Fruit fly (Drosophila melanogaster) whole organism, prepupa: Measurements from ENCODE around the gene CG31204.

Experiments
- CG10669 ChIP-seq: fragments of 200-800 bp; sonication (Bioruptor generic); optimal IDR thresholded peaks from 3 replicates; lab custom pipeline; 2018; ENCODE audit warnings: missing biosample characterization, mild to moderate bottlenecking, missing genetic modification characterization, moderate library complexity
- CG11294 ChIP-seq: fragments of 200-800 bp; sonication (Bioruptor generic); IDR thresholded peaks from 2 replicates; pipeline ENCODE4 v1.3.6; 2022; ENCODE audit warnings: missing biosample characterization, missing genetic modification characterization
- CG31627 ChIP-seq: fragments of 200-800 bp; sonication (Bioruptor generic); optimal IDR thresholded peaks from 3 replicates; lab custom pipeline; 2016; ENCODE audit warnings: missing biosample characterization, missing genetic modification characterization
- CG32006 ChIP-seq: fragments of 200-800 bp; sonication (Bioruptor generic); optimal IDR thresholded peaks from 3 replicates; lab custom pipeline; 2017; ENCODE audit warnings: missing biosample characterization, mild to moderate bottlenecking, missing genetic modification characterization
- CG34406 ChIP-seq: fragments of 200-800 bp; sonication (Bioruptor generic); optimal IDR thresholded peaks from 3 replicates; lab custom pipeline; 2016; ENCODE audit warnings: missing biosample characterization, missing genetic modification characterization
- CG4318 ChIP-seq: fragments of 200-800 bp; sonication (Bioruptor generic); optimal IDR thresholded peaks from 3 replicates; lab custom pipeline; 2017; ENCODE audit warnings: missing biosample characterization, mild to moderate bottlenecking, missing genetic modification characterization
- CG6792 ChIP-seq: fragments of 200-800 bp; sonication (Bioruptor generic); optimal IDR thresholded peaks from 3 replicates; lab custom pipeline; 2016; ENCODE audit warnings: missing biosample characterization, missing genetic modification characterization
- CG6808 ChIP-seq: fragments of 200-800 bp; sonication (Bioruptor generic); optimal IDR thresholded peaks from 3 replicates; lab custom pipeline; 2017; ENCODE audit warnings: missing biosample characterization, missing genetic modification characterization, mild to moderate bottlenecking, moderate library complexity, missing genetic modification reagents
- CG6854 ChIP-seq: fragments of 200-800 bp; sonication (Bioruptor generic); optimal IDR thresholded peaks from 2 replicates; lab custom pipeline; 2017; ENCODE audit warnings: missing biosample characterization, mild to moderate bottlenecking, missing genetic modification characterization
- CG7368 ChIP-seq: fragments of 200-800 bp; sonication (Bioruptor generic); optimal IDR thresholded peaks from 3 replicates; lab custom pipeline; 2016; ENCODE audit warnings: missing biosample characterization, missing genetic modification characterization
- CG8319 ChIP-seq: fragments of 200-800 bp; sonication (Bioruptor generic); optimal IDR thresholded peaks from 3 replicates; lab custom pipeline; 2016; ENCODE audit warnings: missing biosample characterization, missing genetic modification characterization
- CG8632 ChIP-seq: fragments of 200-800 bp; sonication (Bioruptor generic); optimal IDR thresholded peaks from 3 replicates; lab custom pipeline; 2016; ENCODE audit warnings: missing biosample characterization, missing genetic modification characterization
- CG9139 ChIP-seq: fragments of 200-800 bp; sonication (Bioruptor generic); optimal IDR thresholded peaks from 3 replicates; lab custom pipeline; 2017; ENCODE audit warnings: missing biosample characterization, mild to moderate bottlenecking, missing genetic modification characterization
- Eip75B ChIP-seq: fragments of 200-800 bp; sonication (Bioruptor generic); optimal IDR thresholded peaks from 3 replicates; lab custom pipeline; 2016; ENCODE audit warnings: missing biosample characterization, missing genetic modification characterization
- Eip78C ChIP-seq: fragments of 200-800 bp; sonication (Bioruptor generic); peaks from one replicate; lab custom pipeline; 2016; ENCODE audit warnings: missing biosample characterization, missing genetic modification characterization
- Eip93F ChIP-seq: fragments of 200-800 bp; sonication (Bioruptor generic); optimal IDR thresholded peaks from 2 replicates; lab custom pipeline; 2016; ENCODE audit warnings: missing biosample characterization, mild to moderate bottlenecking, missing genetic modification characterization
- Ets21C ChIP-seq: fragments of 200-800 bp; sonication (Bioruptor generic); optimal IDR thresholded peaks from 3 replicates; lab custom pipeline; 2016; ENCODE audit warnings: missing biosample characterization, missing genetic modification characterization
- Ets96B ChIP-seq: fragments of 200-800 bp; optimal IDR thresholded peaks from 2 replicates; lab custom pipeline; 2019; ENCODE audit warnings: missing biosample characterization, mild to moderate bottlenecking, missing genetic modification characterization, moderate library complexity
- Hr38 ChIP-seq: sonication (Bioruptor generic); optimal IDR thresholded peaks from 2 replicates; lab custom pipeline; 2016; ENCODE audit warnings: missing biosample characterization, missing genetic modification characterization
- Hr39 ChIP-seq: fragments of 200-800 bp; sonication (Bioruptor generic); optimal IDR thresholded peaks from 2 replicates; lab custom pipeline; 2016; ENCODE audit warnings: missing biosample characterization, missing genetic modification characterization
- Hr4 ChIP-seq: fragments of 200-800 bp; sonication (Bioruptor generic); optimal IDR thresholded peaks from 3 replicates; lab custom pipeline; 2016; ENCODE audit warnings: missing biosample characterization, missing genetic modification characterization
- Lpt ChIP-seq: fragments of 200-800 bp; sonication (Bioruptor generic); optimal IDR thresholded peaks from 3 replicates; lab custom pipeline; 2016; ENCODE audit warnings: missing biosample characterization, missing genetic modification characterization
- Met ChIP-seq: fragments of 200-800 bp; sonication (Bioruptor generic); optimal IDR thresholded peaks from 3 replicates; lab custom pipeline; 2016; ENCODE audit warnings: missing biosample characterization, missing genetic modification characterization
- OdsH ChIP-seq: fragments of 200-800 bp; sonication (Bioruptor generic); optimal IDR thresholded peaks from 3 replicates; lab custom pipeline; 2016; ENCODE audit warnings: missing biosample characterization, missing genetic modification characterization
- Smox ChIP-seq: fragments of 200-800 bp; sonication (Bioruptor generic); optimal IDR thresholded peaks from 3 replicates; lab custom pipeline; 2016; ENCODE audit warnings: missing biosample characterization, missing genetic modification characterization
- Sox102F ChIP-seq: fragments of 200-800 bp; sonication (Bioruptor generic); optimal IDR thresholded peaks from 2 replicates; lab custom pipeline; 2016; ENCODE audit warnings: missing biosample characterization, mild to moderate bottlenecking, missing genetic modification characterization
- Sox14 ChIP-seq: fragments of 200-800 bp; sonication (Bioruptor generic); optimal IDR thresholded peaks from 3 replicates; lab custom pipeline; 2016; ENCODE audit warnings: missing biosample characterization, missing genetic modification characterization
- achi ChIP-seq: fragments of 200-800 bp; sonication (Bioruptor generic); optimal IDR thresholded peaks from 3 replicates; lab custom pipeline; 2016; ENCODE audit warnings: missing biosample characterization, missing genetic modification characterization
- acj6 ChIP-seq: fragments of 200-800 bp; sonication (Bioruptor generic); optimal IDR thresholded peaks from 3 replicates; lab custom pipeline; 2016; ENCODE audit warnings: missing biosample characterization, missing genetic modification characterization
- cyc ChIP-seq: fragments of 200-800 bp; sonication (Bioruptor generic); optimal IDR thresholded peaks from 3 replicates; lab custom pipeline; 2016; ENCODE audit warnings: missing biosample characterization, missing genetic modification characterization
- dsx ChIP-seq: fragments of 200-800 bp; optimal IDR thresholded peaks from 3 replicates; lab custom pipeline; 2019; ENCODE audit warnings: missing biosample characterization, mild to moderate bottlenecking, missing genetic modification characterization, moderate library complexity; ENCODE audit not compliant: poor library complexity, severe bottlenecking
- esn ChIP-seq: fragments of 200-800 bp; sonication (Bioruptor generic); optimal IDR thresholded peaks from 2 replicates; lab custom pipeline; 2016; ENCODE audit warnings: missing biosample characterization, mild to moderate bottlenecking, missing genetic modification characterization, moderate library complexity
- lz ChIP-seq: fragments of 200-800 bp; sonication (Bioruptor generic); optimal IDR thresholded peaks from 3 replicates; lab custom pipeline; 2016; ENCODE audit warnings: missing biosample characterization, missing genetic modification characterization
- net ChIP-seq: fragments of 200-800 bp; sonication (Bioruptor generic); optimal IDR thresholded peaks from 3 replicates; lab custom pipeline; 2016; ENCODE audit warnings: missing biosample characterization, missing genetic modification characterization
- pdm3 ChIP-seq: fragments of 200-800 bp; sonication (Bioruptor generic); optimal IDR thresholded peaks from 3 replicates; lab custom pipeline; 2016; ENCODE audit warnings: missing biosample characterization, missing genetic modification characterization
- ss ChIP-seq, 2 experiments: fragments of 200-800 bp; sonication (Bioruptor generic); optimal IDR thresholded peaks; 2 replicates in 1 of 2; 3 replicates in 1 of 2; lab custom pipeline; 2017 to 2018; ENCODE audit warnings: mild to moderate bottlenecking in 2 of 2, missing biosample characterization in 2 of 2, missing genetic modification characterization in 2 of 2, moderate library complexity in 1 of 2
- svp ChIP-seq: fragments of 200-800 bp; sonication (Bioruptor generic); peaks from one replicate; lab custom pipeline; 2016; ENCODE audit warnings: missing biosample characterization, missing genetic modification characterization
- topi ChIP-seq: fragments of 200-800 bp; sonication (Bioruptor generic); optimal IDR thresholded peaks from 3 replicates; lab custom pipeline; 2016; ENCODE audit warnings: missing biosample characterization, missing genetic modification characterization

Gene CG31204

dm6 chr3R:31424427-31424826 is 31.1 kb upstream of the CG31204 start (continued):
- peak; percentile 76 for TF ChIP-seq Hr39 (GFP tag; lab: Kevin White, UChicago)
- peak; percentile 78 for TF ChIP-seq Eip78C (GFP tag; lab: Kevin White, UChicago)
- TF ChIP-seq Hr4 (GFP tag; lab: Kevin White, UChicago), result peak; percentile 57
- TF ChIP-seq Sox102F (GFP tag; lab: Kevin White, UChicago), result peak; percentile 69
- peak; percentile 50 for TF ChIP-seq acj6 (GFP tag; lab: Kevin White, UChicago)
- TF ChIP-seq lz (GFP tag; lab: Kevin White, UChicago), result peak; percentile 20
- TF ChIP-seq CG9139 (GFP tag; lab: Kevin White, UChicago), result no peak
- TF ChIP-seq CG4318 (GFP tag; lab: Kevin White, UChicago), result peak; percentile 22
- TF ChIP-seq Ets21C (GFP tag; lab: Kevin White, UChicago), result peak; percentile 27
- TF ChIP-seq esn (GFP tag; lab: Kevin White, UChicago), result peak; percentile 44
- TF ChIP-seq CG8319 (GFP tag; lab: Kevin White, UChicago), result no peak
- peak; percentile 20 for TF ChIP-seq CG34406
- no peak for TF ChIP-seq CG6808 (GFP tag; lab: Kevin White, UChicago)
- peak; percentile 62 for TF ChIP-seq Sox14 (GFP tag; lab: Kevin White, UChicago)
- TF ChIP-seq Met (GFP tag; lab: Kevin White, UChicago), result peak; percentile 58
- TF ChIP-seq ss (GFP tag; optimal IDR thresholded peaks at IDR 0.05; lab: Kevin White, UChicago), result peak in 1 of 2 experiments; percentile 32
- TF ChIP-seq svp (GFP tag; lab: Kevin White, UChicago), result peak; percentile 79
- TF ChIP-seq Ets96B (tag; lab: Kevin White, UChicago), result peak; percentile 47
- no peak for TF ChIP-seq Hr38
- TF ChIP-seq Lpt (GFP tag; lab: Kevin White, UChicago), result no peak
- TF ChIP-seq topi (GFP tag; lab: Kevin White, UChicago), result peak; percentile 60
- no peak for TF ChIP-seq CG11294 (GFP tag; lab: Robert Waterston, UW)
- TF ChIP-seq net (GFP tag; lab: Kevin White, UChicago), result no peak
- TF ChIP-seq Eip93F (GFP tag; lab: Kevin White, UChicago), result no peak

- TF ChIP-seq CG31627 (GFP tag; lab: Kevin White, UChicago) (peak; percentile 30), dsx (GFP tag; lab: Kevin White, UChicago) (no peak), Smox (GFP tag; lab: Kevin White, UChicago) (peak; percentile 23), acj6 (GFP tag; lab: Kevin White, UChicago) (peak; percentile 31), CG8632 (peak; percentile 26), pdm3 (GFP tag; lab: Kevin White, UChicago) (peak; percentile 4), OdsH (peak; percentile 20), Ets96B (tag; lab: Kevin White, UChicago) (peak; percentile 0), CG6854 (GFP tag; lab: Kevin White, UChicago) (no peak), lz (GFP tag; lab: Kevin White, UChicago) (peak; percentile 29), Hr39 (GFP tag; lab: Kevin White, UChicago) (peak; percentile 15), CG8319 (GFP tag; lab: Kevin White, UChicago) (no peak), achi (no peak), Met (GFP tag; lab: Kevin White, UChicago) (peak; percentile 57), cyc (GFP tag; lab: Kevin White, UChicago) (peak; percentile 2), CG10669 (GFP tag; lab: Kevin White, UChicago) (peak; percentile 11), Eip78C (GFP tag; lab: Kevin White, UChicago) (peak; percentile 74), esn (GFP tag; lab: Kevin White, UChicago) (peak; percentile 44), Eip75B (GFP tag; lab: Kevin White, UChicago) (peak; percentile 24), svp (GFP tag; lab: Kevin White, UChicago) (peak; percentile 26), CG34406 (peak; percentile 6), Sox102F (GFP tag; lab: Kevin White, UChicago) (peak; percentile 49), CG6792 (peak; percentile 30), CG32006 (GFP tag; lab: Kevin White, UChicago) (no peak)
Measured at dm6 chr3R:31421995-31422394, 28.7 kb upstream of the CG31204 start.

dm6 chr3R:31420675-31421074 is 27.3 kb upstream of the CG31204 start:
- no peak for TF ChIP-seq Smox (GFP tag; lab: Kevin White, UChicago)
- TF ChIP-seq Hr39 (GFP tag; lab: Kevin White, UChicago), result no peak
- TF ChIP-seq CG7368 (GFP tag; lab: Kevin White, UChicago), result no peak
- TF ChIP-seq svp (GFP tag; lab: Kevin White, UChicago), result no peak
- no peak for TF ChIP-seq CG9139 (GFP tag; lab: Kevin White, UChicago)
- peak; percentile 23 for TF ChIP-seq Eip78C (GFP tag; lab: Kevin White, UChicago)
- TF ChIP-seq dsx (GFP tag; lab: Kevin White, UChicago), result no peak
